Worm (Caenorhabditis elegans): ENCODE data around the gene lys-7.
"Not testable (repeated sequence)": the region's sequence is repeated elsewhere in the genome, so short reads cannot be mapped to it uniquely, and the experiment has no call there.

The lys-7 gene

ce11 chrV:3517889-3518288 is 35.5 kb upstream of the lys-7 start, which contains the start of gene str-227:
TSS of gene str-227 (plus strand) at chrV:3518189.
- TF ChIP-seq nhr-76 (tag; optimal IDR thresholded peaks at IDR 0.05) (no peak), M03D4.4 (tag; optimal IDR thresholded peaks at IDR 0.05) (no peak), ceh-43 (GFP tag; optimal IDR thresholded peaks at IDR 0.05) (no peak), snpc-4 (tag; optimal IDR thresholded peaks at IDR 0.05) (no peak)

ce11 chrV:3512381-3512780 is 30.0 kb upstream of the lys-7 start, which contains the start of gene str-226:
TSS of gene str-226 (plus strand) at chrV:3512681.
- TF ChIP-seq sptf-1 (tag; optimal IDR thresholded peaks at IDR 0.05): no peak
- no peak for TF ChIP-seq hlh-1 (tag; optimal IDR thresholded peaks at IDR 0.05)
- no peak for TF ChIP-seq zip-8 (tag; optimal IDR thresholded peaks at IDR 0.05)
- TF ChIP-seq ces-1 (GFP tag; optimal IDR thresholded peaks at IDR 0.05): no peak
- no peak for TF ChIP-seq mep-1 (tag; optimal IDR thresholded peaks at IDR 0.05)
- no peak for TF ChIP-seq nhr-237 (tag; optimal IDR thresholded peaks at IDR 0.05)
- TF ChIP-seq cnd-1 (tag; optimal IDR thresholded peaks at IDR 0.05): no peak
- TF ChIP-seq ceh-43 (GFP tag; optimal IDR thresholded peaks at IDR 0.05): no peak
- TF ChIP-seq mls-2 (tag; optimal IDR thresholded peaks at IDR 0.05): no peak

- no peak for TF ChIP-seq tbx-8 (GFP tag; optimal IDR thresholded peaks at IDR 0.05)
- TF ChIP-seq flh-1 (GFP tag; optimal IDR thresholded peaks at IDR 0.05): no peak
- TF ChIP-seq elt-3 (tag; optimal IDR thresholded peaks at IDR 0.05): no peak
- no peak for TF ChIP-seq nhr-237 (tag; optimal IDR thresholded peaks at IDR 0.05)
Measured at ce11 chrV:3509878-3510277, 27.5 kb upstream of the lys-7 start, which contains the start of gene str-228. TSS of gene str-228 (plus strand) at chrV:3510178.

- TF ChIP-seq unc-39 (tag; optimal IDR thresholded peaks at IDR 0.05) (no peak), lin-32 (GFP tag; optimal IDR thresholded peaks at IDR 0.05) (no peak), elt-3 (tag; optimal IDR thresholded peaks at IDR 0.05) (no peak), zip-8 (tag; optimal IDR thresholded peaks at IDR 0.05) (no peak), mab-5 (tag; optimal IDR thresholded peaks at IDR 0.05) (no peak), ceh-43 (GFP tag; optimal IDR thresholded peaks at IDR 0.05) (no peak), nhr-237 (tag; optimal IDR thresholded peaks at IDR 0.05) (no peak), nhr-28 (tag; optimal IDR thresholded peaks at IDR 0.05) (no peak), ham-2 (GFP tag; optimal IDR thresholded peaks at IDR 0.05) (no peak)
Measured at ce11 chrV:3507691-3508090, 25.3 kb upstream of the lys-7 start, which contains the start of gene str-225. TSS of gene str-225 (plus strand) at chrV:3507822.

- TF ChIP-seq snpc-4, lsy-2, nhr-28 (tag; optimal IDR thresholded peaks at IDR 0.05): not testable (repeated sequence)
Measured at ce11 chrV:3506252-3506651, 23.9 kb upstream of the lys-7 start, which contains the start of gene ugt-64. TSS of gene ugt-64 (minus strand) at chrV:3506352.

- no peak for TF ChIP-seq ceh-83 (GFP tag; optimal IDR thresholded peaks at IDR 0.05)
- no peak for TF ChIP-seq flh-1 (GFP tag; optimal IDR thresholded peaks at IDR 0.05)
- TF ChIP-seq nhr-12 (tag; optimal IDR thresholded peaks at IDR 0.05): no peak
- TF ChIP-seq nhr-2 (tag; optimal IDR thresholded peaks at IDR 0.05): no peak
- TF ChIP-seq ham-2 (GFP tag; optimal IDR thresholded peaks at IDR 0.05): no peak
- TF ChIP-seq unc-120 (tag; optimal IDR thresholded peaks at IDR 0.05; ENCODE audit: poor library complexity, severe bottlenecking): no peak
- no peak for TF ChIP-seq elt-3 (tag; optimal IDR thresholded peaks at IDR 0.05)
- TF ChIP-seq ztf-11 (tag; optimal IDR thresholded peaks at IDR 0.05): no peak
- no peak for TF ChIP-seq ceh-39 (tag; optimal IDR thresholded peaks at IDR 0.05)
- no peak for TF ChIP-seq lsy-2 (tag; optimal IDR thresholded peaks at IDR 0.05)
- no peak for TF ChIP-seq elt-1 (tag; optimal IDR thresholded peaks at IDR 0.05; ENCODE audit: borderline replicate concordance, insufficient read depth)
- no peak for TF ChIP-seq unc-39 (tag; optimal IDR thresholded peaks at IDR 0.05)
- TF ChIP-seq M03D4.4 (tag; optimal IDR thresholded peaks at IDR 0.05): no peak
- no peak for TF ChIP-seq bed-3 (GFP tag; optimal IDR thresholded peaks at IDR 0.05)
- no peak for TF ChIP-seq nhr-76 (tag; optimal IDR thresholded peaks at IDR 0.05)
- no peak for TF ChIP-seq hlh-1 (tag; optimal IDR thresholded peaks at IDR 0.05)
- no peak for TF ChIP-seq nhr-28 (tag; optimal IDR thresholded peaks at IDR 0.05)
- TF ChIP-seq unc-62 (GFP tag; optimal IDR thresholded peaks at IDR 0.05): no peak
Measured at ce11 chrV:3505745-3506144, 23.3 kb upstream of the lys-7 start.
